Worm (Caenorhabditis elegans): ENCODE measurements around the gene avr-15.

ce11 chrV:13472062-13472461 is 39.5 kb downstream of the avr-15 start:
- TF ChIP-seq ceh-13 (GFP tag; optimal IDR thresholded peaks at IDR 0.05) (no peak), ets-7 (tag; optimal IDR thresholded peaks at IDR 0.05) (no peak), ceh-36 (tag; optimal IDR thresholded peaks at IDR 0.05) (no peak), hmbx-1 (tag; optimal IDR thresholded peaks at IDR 0.05) (no peak), tra-4 (tag; optimal IDR thresholded peaks at IDR 0.05) (no peak), hmg-4 (GFP tag; optimal IDR thresholded peaks at IDR 0.05) (no peak), sea-1 (GFP tag; conservative IDR thresholded peaks at IDR 0.05) (no peak), ama-1 (optimal IDR thresholded peaks at IDR 0.05) (no peak), scrt-1 (GFP tag; IDR thresholded peaks at IDR 0.05) (no peak), tbx-37 (GFP tag; conservative IDR thresholded peaks at IDR 0.05) (no peak), hnd-1 (tag; optimal IDR thresholded peaks at IDR 0.05) (no peak), tbx-11 (GFP tag; IDR thresholded peaks at IDR 0.05) (no peak), aly-1 (tag; optimal IDR thresholded peaks at IDR 0.05) (no peak)

All from whole organism, early embryonic.